Fruit fly (Drosophila melanogaster): ENCODE data around the gene nero.

dm6 chr3R:31745629-31746081, 1.7 kb downstream of the nero start, which contains the start of gene awd:
- no peak for TF ChIP-seq CG15601 (tag; optimal IDR thresholded peaks at IDR 0.05)
- TF ChIP-seq pzg (GFP tag; optimal IDR thresholded peaks at IDR 0.05) = peak; percentile 81
- TF ChIP-seq bcd (GFP tag; optimal IDR thresholded peaks at IDR 0.05) = no peak
